Worm (Caenorhabditis elegans) whole organism, late embryonic: Measurements from ENCODE around the gene H12D21.11.

ENCODE experiments used
- ceh-2 ChIP-seq: sonication (generic microtip); optimal IDR thresholded peaks from 2 replicates; lab custom pipeline; 2016; ENCODE audit warnings: missing genotype, missing genetic modification characterization, missing compliant biosample characterization
- che-1 ChIP-seq: sonication (generic microtip); optimal IDR thresholded peaks from 2 replicates; lab custom pipeline; 2016; ENCODE audit warnings: mild to moderate bottlenecking, missing genetic modification characterization, missing compliant biosample characterization
- eyg-1 ChIP-seq: sonication (generic microtip); optimal IDR thresholded peaks from 2 replicates; lab custom pipeline; 2016; ENCODE audit warnings: missing genotype, missing genetic modification characterization, missing compliant biosample characterization
- unc-86 ChIP-seq: sonication (generic microtip); optimal IDR thresholded peaks from 2 replicates; lab custom pipeline; 2016; ENCODE audit warnings: missing genetic modification characterization, missing compliant biosample characterization

ce11 chrV:14942898-14943297, 27.2 kb downstream of the H12D21.11 start:
- TF ChIP-seq che-1 (no peak), ceh-2 (tag; lab: Kevin White, UChicago) (no peak), unc-86 (tag; lab: Kevin White, UChicago) (no peak), eyg-1 (tag; lab: Kevin White, UChicago) (no peak)
